Worm (Caenorhabditis elegans) whole organism, L3 larva: ENCODE data around the gene ZK512.2.
A peak's percentile ranks its signal among the peaks of the same experiment; 100 is the strongest.

ENCODE experiments used
- ZK546.5 ChIP-seq: sonication (generic microtip); optimal IDR thresholded peaks from 2 replicates; lab custom pipeline; 2017; ENCODE audit warnings: missing biosample characterization, missing genetic modification characterization
- aly-2 ChIP-seq: fragments of 150-350 bp; optimal IDR thresholded peaks from 2 replicates; lab custom pipeline; 2014; ENCODE audit warnings: missing biosample characterization, missing genetic modification characterization
- ceh-16 ChIP-seq: sonication (generic microtip); optimal IDR thresholded peaks from 2 replicates; lab custom pipeline; 2017; ENCODE audit warnings: missing biosample characterization, missing genetic modification characterization
- ceh-28 ChIP-seq: fragments of 150-350 bp; optimal IDR thresholded peaks from 2 replicates; lab custom pipeline; 2014; ENCODE audit warnings: missing biosample characterization, missing genetic modification reagents, missing genetic modification characterization
- ceh-82 ChIP-seq: fragments of 150-350 bp; optimal IDR thresholded peaks from 2 replicates; lab custom pipeline; 2014; ENCODE audit warnings: missing biosample characterization, missing genetic modification characterization
- ceh-9 ChIP-seq: sonication (generic microtip); optimal IDR thresholded peaks from 2 replicates; lab custom pipeline; 2018; ENCODE audit warnings: missing biosample characterization, missing genetic modification characterization
- daf-12 ChIP-seq: fragments of 150-350 bp; optimal IDR thresholded peaks from 2 replicates; lab custom pipeline; 2014; ENCODE audit warnings: missing biosample characterization, missing genetic modification reagents, missing genetic modification characterization
- egl-27 ChIP-seq: sonication (generic microtip); optimal IDR thresholded peaks from 4 replicates; lab custom pipeline; 2017; ENCODE audit warnings: missing biosample characterization, missing genetic modification reagents, missing genetic modification characterization
- elt-2 ChIP-seq: sonication (generic microtip); optimal IDR thresholded peaks from 2 replicates; lab custom pipeline; 2016; ENCODE audit warnings: missing genetic modification reagents, mild to moderate bottlenecking, missing genetic modification characterization, missing compliant biosample characterization
- elt-3 ChIP-seq, 3 experiments: fragments of 150-350 bp in 1 of 3; sonication (generic microtip) in 2 of 3; optimal IDR thresholded peaks; 2 replicates in 2 of 3; 4 replicates in 1 of 3; lab custom pipeline; 2014 to 2017; ENCODE audit warnings: missing biosample characterization in 3 of 3, missing genetic modification characterization in 3 of 3
- fkh-10 ChIP-seq: sonication (generic microtip); optimal IDR thresholded peaks from 2 replicates; lab custom pipeline; 2017; ENCODE audit warnings: missing biosample characterization, missing genetic modification reagents, missing genetic modification characterization
- fos-1 ChIP-seq: fragments of 150-350 bp; optimal IDR thresholded peaks from 2 replicates; lab custom pipeline; 2014; ENCODE audit warnings: missing biosample characterization, missing genetic modification characterization
- hmg-11 ChIP-seq: sonication (generic microtip); optimal IDR thresholded peaks from 2 replicates; lab custom pipeline; 2016; ENCODE audit warnings: missing genetic modification characterization, missing compliant biosample characterization
- mdl-1 ChIP-seq: fragments of 150-350 bp; optimal IDR thresholded peaks from 2 replicates; lab custom pipeline; 2014; ENCODE audit warnings: missing biosample characterization, missing genetic modification characterization
- nfya-1 ChIP-seq: sonication (generic microtip); optimal IDR thresholded peaks from 2 replicates; lab custom pipeline; 2017; ENCODE audit warnings: missing genetic modification characterization, mild to moderate bottlenecking, missing compliant biosample characterization, antibody characterized with exemption, moderate library complexity; ENCODE audit not compliant: insufficient read depth
- nhr-11 ChIP-seq: fragments of 150-350 bp; optimal IDR thresholded peaks from 2 replicates; lab custom pipeline; 2014; ENCODE audit warnings: missing biosample characterization, missing genetic modification characterization
- nhr-12 ChIP-seq: fragments of 150-350 bp; optimal IDR thresholded peaks from 2 replicates; lab custom pipeline; 2014; ENCODE audit warnings: missing biosample characterization, missing genetic modification characterization
- nhr-23 ChIP-seq: fragments of 150-350 bp; optimal IDR thresholded peaks from 2 replicates; lab custom pipeline; 2014; ENCODE audit warnings: missing biosample characterization, missing genetic modification reagents, missing genetic modification characterization
- nhr-237 ChIP-seq: fragments of 150-350 bp; optimal IDR thresholded peaks from 2 replicates; lab custom pipeline; 2014; ENCODE audit warnings: missing biosample characterization, missing genetic modification characterization
- nhr-25 ChIP-seq: sonication (generic microtip); optimal IDR thresholded peaks from 2 replicates; lab custom pipeline; 2017; ENCODE audit warnings: missing biosample characterization, missing genetic modification characterization
- nhr-43 ChIP-seq: sonication (generic microtip); optimal IDR thresholded peaks from 2 replicates; lab custom pipeline; 2016; ENCODE audit warnings: mild to moderate bottlenecking, missing genetic modification characterization, missing compliant biosample characterization; ENCODE audit not compliant: poor library complexity, severe bottlenecking
- nhr-67 ChIP-seq: fragments of 150-350 bp; optimal IDR thresholded peaks from 2 replicates; lab custom pipeline; 2014; ENCODE audit warnings: missing biosample characterization, missing genetic modification characterization
- nhr-77 ChIP-seq: fragments of 150-350 bp; optimal IDR thresholded peaks from 2 replicates; lab custom pipeline; 2014; ENCODE audit warnings: missing biosample characterization, missing genetic modification characterization
- pha-4 ChIP-seq: fragments of 150-350 bp; optimal IDR thresholded peaks from 2 replicates; lab custom pipeline; 2014; ENCODE audit warnings: missing biosample characterization, missing genetic modification reagents, missing genetic modification characterization
- sea-2 ChIP-seq: fragments of 150-350 bp; sonication (generic microtip); optimal IDR thresholded peaks from 4 replicates; lab custom pipeline; 2014; ENCODE audit warnings: missing biosample characterization, missing genetic modification reagents, missing genetic modification characterization
- skn-1 ChIP-seq: fragments of 150-350 bp; optimal IDR thresholded peaks from 2 replicates; lab custom pipeline; 2014; ENCODE audit warnings: missing biosample characterization, missing genetic modification characterization
- snpc-4 ChIP-seq: fragments of 150-350 bp; optimal IDR thresholded peaks from 2 replicates; lab custom pipeline; 2014; ENCODE audit warnings: missing biosample characterization, missing genetic modification characterization
- unc-39 ChIP-seq: sonication (generic microtip); optimal IDR thresholded peaks from 4 replicates; lab custom pipeline; 2017; ENCODE audit warnings: missing biosample characterization, missing genetic modification characterization
- unc-62 ChIP-seq: fragments of 150-350 bp; sonication (generic microtip); optimal IDR thresholded peaks from 4 replicates; lab custom pipeline; 2014; ENCODE audit warnings: missing biosample characterization, missing genetic modification reagents, missing genetic modification characterization
- zag-1 ChIP-seq: fragments of 150-350 bp; optimal IDR thresholded peaks from 2 replicates; lab custom pipeline; 2014; ENCODE audit warnings: missing biosample characterization, missing genetic modification characterization
- ztf-4 ChIP-seq: fragments of 150-350 bp; optimal IDR thresholded peaks from 2 replicates; lab custom pipeline; 2014; ENCODE audit warnings: missing biosample characterization, missing genetic modification characterization

ZK512.2 gene

ce11 chrIII:9143911-9144310 lies 683 bp downstream of the ZK512.2 start, which contains the start of gene ZK512.11:
ZK512.11 (plus strand) TSS chrIII:9144211.
- peak; percentile 11 for TF ChIP-seq nfya-1
- no peak for TF ChIP-seq aly-2
- TF ChIP-seq hmg-11 (tag; lab: Kevin White, UChicago), result peak; percentile 7
- no peak for TF ChIP-seq nhr-12 (tag; lab: Kevin White, UChicago)

- no peak for TF ChIP-seq snpc-4 (tag; lab: Kevin White, UChicago)
Observed at ce11 chrIII:9138601-9139000, 6.0 kb downstream of the ZK512.2 start, which contains the start of gene ZK512.7. ZK512.7 (minus strand) TSS chrIII:9138701.

- TF ChIP-seq skn-1, result no peak
- TF ChIP-seq nhr-77 (tag; lab: Kevin White, UChicago), result no peak
- no peak for TF ChIP-seq egl-27 (tag; lab: Kevin White, UChicago)
- TF ChIP-seq elt-2 (tag; lab: Kevin White, UChicago), result no peak
Observed at ce11 chrIII:9136587-9136986, 8.0 kb downstream of the ZK512.2 start, which contains the start of gene eat-4. eat-4 (plus strand) TSS chrIII:9136887.

ce11 chrIII:9130588-9130987 lies 14.0 kb downstream of the ZK512.2 start, which contains the start of gene ZK512.10:
ZK512.10 (plus strand) TSS chrIII:9130888.
- no peak for TF ChIP-seq daf-12 (tag; lab: Kevin White, UChicago)
- TF ChIP-seq aly-2, result no peak
- no peak for TF ChIP-seq ceh-82
- TF ChIP-seq sea-2, result no peak
- TF ChIP-seq zag-1 (tag; lab: Kevin White, UChicago), result no peak
- no peak for TF ChIP-seq pha-4 (tag; lab: Kevin White, UChicago)
- TF ChIP-seq nhr-23 (tag; lab: Kevin White, UChicago), result no peak
- no peak for TF ChIP-seq ztf-4 (tag; lab: Kevin White, UChicago)
- no peak for TF ChIP-seq nhr-237 (tag; lab: Kevin White, UChicago)
- no peak for TF ChIP-seq unc-39 (tag; lab: Kevin White, UChicago)
- no peak for TF ChIP-seq ceh-28 (tag; lab: Kevin White, UChicago)
- TF ChIP-seq ceh-16 (tag; lab: Kevin White, UChicago), result no peak
- no peak for TF ChIP-seq elt-3 (tag; optimal IDR thresholded peaks at IDR 0.05; lab: Kevin White, UChicago)
- no peak for TF ChIP-seq ZK546.5 (tag; lab: Kevin White, UChicago)
- no peak for TF ChIP-seq nhr-11
- no peak for TF ChIP-seq egl-27 (tag; lab: Kevin White, UChicago)

- no peak for TF ChIP-seq unc-62 (GFP tag; lab: Kevin White, UChicago)
- TF ChIP-seq fkh-10, result no peak
- peak; percentile 40 for TF ChIP-seq nhr-43
- TF ChIP-seq nhr-67 (tag; lab: Kevin White, UChicago), result no peak
- no peak for TF ChIP-seq ztf-4 (tag; lab: Kevin White, UChicago)
- TF ChIP-seq fos-1 (tag; lab: Kevin White, UChicago), result no peak
- peak; percentile 46 for TF ChIP-seq nhr-25 (tag; lab: Kevin White, UChicago)
- TF ChIP-seq nhr-23 (tag; lab: Kevin White, UChicago), result peak; percentile 82
- TF ChIP-seq hmg-11 (tag; lab: Kevin White, UChicago), result peak; percentile 11
- TF ChIP-seq nfya-1, result peak; percentile 37
- no peak for TF ChIP-seq ceh-82
- peak; percentile 27 for TF ChIP-seq elt-2 (tag; lab: Kevin White, UChicago)
- no peak for TF ChIP-seq snpc-4 (tag; lab: Kevin White, UChicago)
- TF ChIP-seq sea-2, result no peak
Observed at ce11 chrIII:9125789-9126304, 18.7 kb downstream of the ZK512.2 start, which contains the start of gene sec-16A.1. sec-16A.1 (plus strand) TSS chrIII:9125839.

- TF ChIP-seq mdl-1, result no peak
- TF ChIP-seq ceh-9, result no peak
Observed at ce11 chrIII:9118921-9119606, 25.5 kb downstream of the ZK512.2 start, which contains the start of gene ced-11. ced-11 (plus strand) TSS chrIII:9119556.
